Worm (Caenorhabditis elegans) whole organism, young adult: ENCODE results near the gene F31F4.1.

Source experiments
- him-1 ChIP-seq: sonication (generic microtip); optimal IDR thresholded peaks from 2 replicates; lab custom pipeline; 2016; ENCODE audit warnings: missing genotype, missing genetic modification reagents, missing genetic modification characterization, missing compliant biosample characterization
- hlh-26 ChIP-seq: fragments of 200-800 bp; sonication (Bioruptor generic); conservative IDR thresholded peaks from 2 replicates; pipeline ENCODE4 v1.3.6; 2022; ENCODE audit warnings: missing genetic modification reagents, missing genetic modification characterization, missing compliant biosample characterization
- ztf-25 ChIP-seq: fragments of 200-800 bp; sonication (Bioruptor generic); IDR thresholded peaks from 2 replicates; pipeline ENCODE4 v1.3.6; 2022; ENCODE audit warnings: missing genetic modification reagents, missing genetic modification characterization, missing compliant biosample characterization

DNA sequence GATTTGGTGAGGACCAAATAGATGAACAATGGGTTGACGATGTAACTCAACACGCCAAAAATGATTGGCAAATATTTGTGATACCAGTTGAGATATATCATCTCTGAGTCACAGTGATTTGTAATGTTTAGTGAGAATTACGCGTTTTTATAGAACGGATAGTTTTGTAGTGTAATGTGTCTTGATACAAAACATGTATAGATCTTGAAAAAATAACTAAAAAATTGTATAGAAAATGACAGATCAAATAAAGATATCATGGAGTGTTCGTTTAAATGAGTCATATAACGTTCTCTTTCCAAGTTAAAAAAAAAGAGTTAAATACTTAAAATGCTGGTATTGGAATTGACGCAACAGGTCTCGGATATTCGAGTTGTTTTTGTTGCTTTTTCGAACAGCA lies 29.5 kb upstream of the F31F4.1 start, which contains the start of gene srj-6:
- no peak for TF ChIP-seq ztf-25
- no peak for TF ChIP-seq hlh-26
- TF ChIP-seq him-1 (tag; lab: Kevin White, UChicago), result no peak
